Fruit fly (Drosophila melanogaster) whole organism, wandering third instar larva: ENCODE results near the gene CG14606.

ENCODE experiments used
- Abd-B ChIP-seq: fragments of >200 bp; optimal IDR thresholded peaks from 2 replicates; lab custom pipeline; 2017; ENCODE audit warnings: missing biosample characterization, missing genetic modification characterization
- OdsH ChIP-seq: fragments of 200-800 bp; sonication (Bioruptor generic); optimal IDR thresholded peaks from 2 replicates; lab custom pipeline; 2016; ENCODE audit warnings: missing biosample characterization, mild to moderate bottlenecking, missing genetic modification characterization
- brk ChIP-seq: fragments of 200-800 bp; sonication (Bioruptor generic); optimal IDR thresholded peaks from 2 replicates; lab custom pipeline; 2016; ENCODE audit warnings: missing biosample characterization, mild to moderate bottlenecking, missing genetic modification characterization
- dsf ChIP-seq: sonication (Bioruptor generic); optimal IDR thresholded peaks from 2 replicates; lab custom pipeline; 2016; ENCODE audit warnings: missing biosample characterization, missing genetic modification characterization, borderline replicate concordance
- fru ChIP-seq: fragments of 200-800 bp; sonication (Bioruptor generic); optimal IDR thresholded peaks from 3 replicates; lab custom pipeline; 2016; ENCODE audit warnings: missing biosample characterization, mild to moderate bottlenecking, missing genetic modification characterization

DNA sequence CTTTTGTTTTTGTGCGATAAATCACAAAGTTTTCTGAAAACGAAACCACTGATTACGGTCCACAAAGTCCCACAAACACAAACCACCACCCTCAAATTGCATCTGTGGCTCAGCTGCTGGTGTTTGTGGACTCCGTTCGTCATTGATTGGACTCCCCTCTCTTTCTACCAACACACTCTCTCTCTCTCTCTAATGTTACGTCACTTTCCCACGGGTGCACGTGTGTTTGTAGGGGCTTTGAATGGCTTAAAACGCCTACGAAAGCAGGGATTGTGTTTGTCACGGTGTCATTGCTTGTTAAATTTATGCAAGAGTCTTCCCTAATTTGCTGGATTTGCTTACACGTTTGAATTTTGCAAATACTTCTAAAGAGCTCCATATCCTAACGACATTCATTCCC, 28.9 kb downstream of the CG14606 start:
- TF ChIP-seq fru (GFP tag; lab: Kevin White, UChicago) (no peak), Abd-B (GFP tag; lab: Kevin White, UChicago) (no peak), brk (GFP tag; lab: Kevin White, UChicago) (no peak), OdsH (GFP tag; lab: Kevin White, UChicago) (no peak), dsf (GFP tag; lab: Kevin White, UChicago) (no peak)
